Worm (Caenorhabditis elegans): ENCODE measurements around the gene R166.3.

The R166.3 gene

DNA sequence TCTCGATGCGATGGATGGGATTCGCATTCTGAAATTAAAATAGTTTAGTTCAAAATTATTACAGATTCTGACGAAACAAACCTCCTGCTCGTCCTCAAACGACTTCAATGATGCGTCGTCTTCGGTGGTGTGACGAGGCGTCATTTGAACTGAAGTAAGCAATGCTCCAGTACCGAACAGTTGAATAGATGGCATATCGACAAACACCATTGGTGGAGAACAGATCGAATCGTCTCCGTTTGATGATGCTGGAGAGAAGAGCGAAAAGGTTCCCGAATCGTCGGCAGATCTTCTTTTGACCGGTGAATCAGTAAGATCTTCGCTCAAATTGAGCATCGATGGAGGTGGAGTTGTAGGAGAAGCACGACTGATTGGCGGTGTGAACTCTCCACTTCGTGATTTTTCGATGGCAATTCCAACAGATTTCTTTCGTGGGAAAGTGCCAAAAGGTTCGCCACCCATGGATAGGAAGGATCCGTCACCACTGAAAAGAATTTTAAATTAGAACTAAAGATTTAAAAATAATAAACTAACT is 5.3 kb upstream of the R166.3 start:
- TF ChIP-seq tbx-37 (GFP tag; conservative IDR thresholded peaks at IDR 0.05), result no peak
- peak; percentile 22 for TF ChIP-seq ama-1 (optimal IDR thresholded peaks at IDR 0.05)
- TF ChIP-seq scrt-1 (GFP tag; IDR thresholded peaks at IDR 0.05), result no peak

DNA sequence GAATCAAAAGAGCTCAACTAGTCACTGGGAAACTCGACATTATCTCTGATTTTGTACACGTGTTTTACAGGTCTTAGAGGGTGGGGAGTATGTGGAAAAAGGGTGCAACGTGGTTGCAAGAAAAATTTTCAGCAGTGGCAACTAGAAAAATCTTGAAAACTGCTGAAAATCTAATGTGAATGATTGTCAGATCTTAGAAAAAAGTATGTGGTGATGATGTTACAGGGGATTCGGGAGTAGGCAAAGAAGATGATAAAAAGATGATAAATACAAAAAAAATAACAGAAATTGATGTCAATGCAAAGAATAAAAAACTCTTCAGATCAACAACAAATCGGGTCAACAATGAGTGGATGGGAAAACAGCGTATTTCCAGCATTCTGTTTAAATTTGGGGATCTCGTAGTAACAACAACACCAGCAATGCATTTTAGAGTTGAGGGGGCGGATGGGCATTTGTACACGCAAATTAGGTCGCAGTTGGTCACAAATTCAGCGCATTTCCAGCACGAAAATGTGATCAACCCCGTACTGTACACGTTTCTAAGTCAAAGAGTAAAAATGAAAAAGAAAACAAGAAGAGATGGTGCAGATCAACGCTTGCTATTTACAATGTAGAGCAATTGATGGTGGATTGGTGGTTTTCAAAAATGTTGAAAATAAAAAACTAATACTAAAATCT is 4.5 kb upstream of the R166.3 start:
- no peak for TF ChIP-seq B0310.2 (tag; optimal IDR thresholded peaks at IDR 0.05)
- TF ChIP-seq tbx-11 (GFP tag; IDR thresholded peaks at IDR 0.05), result no peak
- 0 out of 2 replicates have a peak, but pooled peaks have one; percentile 35 for TF ChIP-seq scrt-1 (GFP tag; IDR thresholded peaks at IDR 0.05)

DNA sequence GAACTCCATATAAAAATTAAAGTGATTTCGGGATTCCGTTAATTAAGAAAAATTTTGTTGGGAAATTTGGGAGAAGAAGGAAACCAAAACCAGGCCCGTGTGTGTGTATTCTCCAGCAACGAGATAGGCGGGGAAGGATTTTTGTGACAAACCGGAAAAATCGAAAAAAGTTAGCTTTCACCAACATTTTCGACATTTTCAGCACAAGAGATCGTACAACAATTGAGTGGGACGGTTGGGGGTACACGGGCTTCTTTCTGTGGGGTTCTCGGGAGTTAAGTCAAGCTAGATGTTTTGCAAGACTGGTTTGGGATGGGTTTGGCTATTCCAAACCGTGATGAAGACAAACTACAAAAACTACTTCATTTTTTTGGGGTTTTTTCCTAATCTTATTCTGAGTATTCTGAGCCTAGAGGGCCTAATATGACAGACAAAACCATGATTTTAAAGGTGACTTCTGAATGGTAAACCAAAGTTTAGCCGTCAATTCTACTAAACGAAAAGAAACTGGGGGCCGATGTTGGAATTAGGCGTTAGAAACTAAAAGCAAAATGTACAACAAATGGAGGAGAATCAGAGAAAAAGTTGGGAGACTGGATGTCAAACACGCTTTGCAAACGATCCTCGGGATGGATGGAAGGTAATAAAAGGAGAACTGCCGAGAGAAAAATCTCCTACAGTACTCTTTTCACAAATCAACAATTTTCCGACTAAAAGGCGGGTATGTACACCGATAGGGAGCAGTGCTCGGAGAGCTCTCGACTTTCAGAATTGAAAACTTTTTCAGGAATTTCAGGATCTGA is 3.7 kb upstream of the R166.3 start:
- TF ChIP-seq tbx-37 (GFP tag; conservative IDR thresholded peaks at IDR 0.05) (no peak), ama-1 (optimal IDR thresholded peaks at IDR 0.05) (peak; percentile 74), pes-1 (GFP tag; IDR thresholded peaks at IDR 0.05) (0 out of 2 replicates have a peak, but pooled peaks have one; percentile 7)

DNA sequence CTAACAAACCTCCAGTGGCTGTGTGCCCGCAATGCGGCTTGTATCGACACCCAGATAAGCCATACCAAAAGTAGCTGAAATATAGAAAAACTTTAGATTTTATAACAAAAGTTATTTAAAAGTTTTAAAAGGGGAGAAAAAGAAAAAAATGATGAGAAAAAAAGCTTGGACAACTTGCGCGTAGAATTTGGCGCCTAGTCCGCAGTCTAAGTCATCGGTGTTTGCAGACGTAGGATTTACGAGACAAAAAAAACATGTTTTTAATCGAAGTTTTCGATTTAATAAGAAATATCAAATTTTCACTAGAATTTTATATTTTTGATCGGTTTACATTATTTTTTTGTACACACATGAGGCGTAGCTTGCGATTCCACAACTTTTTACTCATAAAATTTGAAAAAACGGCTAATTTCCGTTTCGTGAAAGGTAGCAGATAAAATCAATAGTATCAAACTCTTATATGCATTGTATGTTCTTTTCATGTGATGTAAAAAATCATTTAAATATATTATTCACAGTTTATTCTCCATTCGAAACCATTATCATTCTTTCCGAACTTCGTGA is 2.9 kb upstream of the R166.3 start, which contains the start of gene pro-1:
Gene pro-1, minus strand, starts transcription at position 74 of the 564 bp plus-strand sequence.
- peak; percentile 71; the same call in 1 of the 2 replicates for TF ChIP-seq pes-1 (GFP tag; IDR thresholded peaks at IDR 0.05)
- no peak for TF ChIP-seq ets-7 (tag; optimal IDR thresholded peaks at IDR 0.05)
- TF ChIP-seq tra-4 (tag; optimal IDR thresholded peaks at IDR 0.05), result no peak
- TF ChIP-seq hnd-1 (tag; optimal IDR thresholded peaks at IDR 0.05), result no peak
- TF ChIP-seq sea-1 (GFP tag; conservative IDR thresholded peaks at IDR 0.05), result peak; percentile 81
- TF ChIP-seq tbx-37 (GFP tag; conservative IDR thresholded peaks at IDR 0.05), result peak; percentile 5; the same call in 1 of the 2 replicates
- no peak for TF ChIP-seq scrt-1 (GFP tag; IDR thresholded peaks at IDR 0.05)
- peak; percentile 2 for TF ChIP-seq hmg-4 (GFP tag; optimal IDR thresholded peaks at IDR 0.05)
- TF ChIP-seq ama-1 (optimal IDR thresholded peaks at IDR 0.05), result peak; percentile 81
- no peak for TF ChIP-seq ceh-13 (GFP tag; optimal IDR thresholded peaks at IDR 0.05)
- TF ChIP-seq F13C5.2 (tag; optimal IDR thresholded peaks at IDR 0.05), result peak; percentile 47

ce11 chrII:10537988-10538387 is 1.1 kb downstream of the R166.3 start:
- TF ChIP-seq tbx-37 (GFP tag; conservative IDR thresholded peaks at IDR 0.05) (peak; percentile 40; the same call in 1 of the 2 replicates), ets-7 (tag; optimal IDR thresholded peaks at IDR 0.05) (no peak), F13C5.2 (tag; optimal IDR thresholded peaks at IDR 0.05) (peak; percentile 19), pes-1 (GFP tag; IDR thresholded peaks at IDR 0.05) (no peak)

- TF ChIP-seq flt-1 (GFP tag; IDR thresholded peaks at IDR 0.05) (no peak), F13C5.2 (tag; optimal IDR thresholded peaks at IDR 0.05) (no peak), ceh-13 (GFP tag; optimal IDR thresholded peaks at IDR 0.05) (no peak), scrt-1 (GFP tag; IDR thresholded peaks at IDR 0.05) (no peak), ama-1 (optimal IDR thresholded peaks at IDR 0.05) (no peak)
Observed at ce11 chrII:10537571-10537970, 1.6 kb downstream of the R166.3 start, which contains the start of gene R166.2. R166.2 (minus strand) TSS chrII:10537671.

DNA sequence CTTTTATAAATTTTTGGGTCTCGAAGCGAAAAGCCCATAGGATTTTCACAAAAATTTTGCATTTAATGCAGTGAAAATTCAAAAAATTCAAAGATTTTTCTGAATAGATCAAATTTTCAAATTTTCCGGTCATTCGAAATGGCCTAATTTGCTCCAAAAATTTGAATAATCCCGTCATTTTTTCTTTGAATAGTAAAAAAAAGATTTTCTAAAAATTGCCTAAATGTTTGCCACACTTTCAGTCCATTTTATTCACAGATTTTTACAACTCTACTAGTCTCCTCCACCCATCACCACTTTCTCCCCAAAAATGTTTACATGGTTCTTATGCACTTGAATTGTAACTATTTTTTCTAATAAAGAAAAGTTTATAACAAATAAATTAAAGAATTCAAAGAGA is 5.1 kb downstream of the R166.3 start:
- TF ChIP-seq F13C5.2 (tag; optimal IDR thresholded peaks at IDR 0.05) (no peak), aly-1 (tag; optimal IDR thresholded peaks at IDR 0.05) (no peak), scrt-1 (GFP tag; IDR thresholded peaks at IDR 0.05) (no peak), sea-1 (GFP tag; conservative IDR thresholded peaks at IDR 0.05) (no peak), flt-1 (GFP tag; IDR thresholded peaks at IDR 0.05) (no peak), B0310.2 (tag; optimal IDR thresholded peaks at IDR 0.05) (no peak), tbx-11 (GFP tag; IDR thresholded peaks at IDR 0.05) (no peak), tra-4 (tag; optimal IDR thresholded peaks at IDR 0.05) (no peak)

- TF ChIP-seq flt-1 (GFP tag; IDR thresholded peaks at IDR 0.05) (no peak), scrt-1 (GFP tag; IDR thresholded peaks at IDR 0.05) (no peak), hnd-1 (tag; optimal IDR thresholded peaks at IDR 0.05) (no peak), sea-1 (GFP tag; conservative IDR thresholded peaks at IDR 0.05) (no peak), F13C5.2 (tag; optimal IDR thresholded peaks at IDR 0.05) (no peak), tbx-37 (GFP tag; conservative IDR thresholded peaks at IDR 0.05) (no peak), aly-1 (tag; optimal IDR thresholded peaks at IDR 0.05) (no peak), ama-1 (optimal IDR thresholded peaks at IDR 0.05) (no peak), hmbx-1 (tag; optimal IDR thresholded peaks at IDR 0.05) (no peak), B0310.2 (tag; optimal IDR thresholded peaks at IDR 0.05) (no peak), tra-4 (tag; optimal IDR thresholded peaks at IDR 0.05) (no peak), ets-7 (tag; optimal IDR thresholded peaks at IDR 0.05) (no peak), ceh-13 (GFP tag; optimal IDR thresholded peaks at IDR 0.05) (no peak)
Observed at ce11 chrII:10531604-10532003, 7.5 kb downstream of the R166.3 start.
